Worm (Caenorhabditis elegans) whole organism, L4/young adult: ENCODE results near the gene K08D12.3.

Source experiments
- W03F9.2 ChIP-seq: fragments of 150-350 bp; optimal IDR thresholded peaks from 2 replicates; lab custom pipeline; 2014; ENCODE audit warnings: missing biosample characterization, missing genetic modification characterization
- dao-5 ChIP-seq: sonication (generic microtip); optimal IDR thresholded peaks from 2 replicates; lab custom pipeline; 2016; ENCODE audit warnings: missing genotype, missing genetic modification characterization, moderate library complexity, missing compliant biosample characterization
- him-1 ChIP-seq: sonication (generic microtip); optimal IDR thresholded peaks from 2 replicates; lab custom pipeline; 2016; ENCODE audit warnings: missing genotype, missing genetic modification reagents, missing genetic modification characterization, missing compliant biosample characterization

ce11 chrIV:1758595-1758994 is 48.5 kb downstream of the K08D12.3 start:
- TF ChIP-seq him-1 (tag; lab: Kevin White, UChicago), result no peak
- TF ChIP-seq W03F9.2 (tag; lab: Kevin White, UChicago), result no peak
- TF ChIP-seq dao-5, result no peak
